Fruit fly (Drosophila melanogaster) whole organism, prepupa: ENCODE results near the gene CG10126.

ENCODE experiments used
- Blimp-1 ChIP-seq: fragments of 200-800 bp; sonication (Bioruptor generic); optimal IDR thresholded peaks from 3 replicates; lab custom pipeline; 2017; ENCODE audit warnings: missing biosample characterization, missing genetic modification characterization, mild to moderate bottlenecking, moderate library complexity, missing genetic modification reagents
- CG15336 ChIP-seq: fragments of 200-800 bp; sonication (Bioruptor generic); IDR thresholded peaks from 2 replicates; pipeline ENCODE4 v1.3.6; 2022; ENCODE audit warnings: missing biosample characterization, missing genetic modification characterization
- CG1621 ChIP-seq: fragments of 200-800 bp; sonication (Bioruptor generic); optimal IDR thresholded peaks from 3 replicates; lab custom pipeline; 2018; ENCODE audit warnings: missing biosample characterization, mild to moderate bottlenecking, missing genetic modification characterization
- CG8119 ChIP-seq: fragments of 200-800 bp; sonication (Bioruptor generic); IDR thresholded peaks from 3 replicates; pipeline ENCODE4 v1.3.6; 2022; ENCODE audit warnings: missing biosample characterization, missing genetic modification characterization
- Gug ChIP-seq: fragments of 200-800 bp; sonication (Bioruptor generic); IDR thresholded peaks from 2 replicates; pipeline ENCODE4 v1.3.6; 2022; ENCODE audit warnings: missing biosample characterization, missing genetic modification characterization
- Hr38 ChIP-seq: sonication (Bioruptor generic); optimal IDR thresholded peaks from 2 replicates; lab custom pipeline; 2016; ENCODE audit warnings: missing biosample characterization, missing genetic modification characterization
- Met ChIP-seq: fragments of 200-800 bp; sonication (Bioruptor generic); optimal IDR thresholded peaks from 3 replicates; lab custom pipeline; 2016; ENCODE audit warnings: missing biosample characterization, missing genetic modification characterization
- acj6 ChIP-seq: fragments of 200-800 bp; sonication (Bioruptor generic); optimal IDR thresholded peaks from 3 replicates; lab custom pipeline; 2016; ENCODE audit warnings: missing biosample characterization, missing genetic modification characterization
- dsx ChIP-seq: fragments of 200-800 bp; optimal IDR thresholded peaks from 3 replicates; lab custom pipeline; 2019; ENCODE audit warnings: missing biosample characterization, mild to moderate bottlenecking, missing genetic modification characterization, moderate library complexity; ENCODE audit not compliant: poor library complexity, severe bottlenecking
- fkh ChIP-seq: fragments of 200-800 bp; sonication (Bioruptor generic); optimal IDR thresholded peaks from 3 replicates; lab custom pipeline; 2017; ENCODE audit warnings: missing biosample characterization, mild to moderate bottlenecking, missing genetic modification characterization, moderate library complexity
- ss ChIP-seq, 2 experiments: fragments of 200-800 bp; sonication (Bioruptor generic); optimal IDR thresholded peaks; 2 replicates in 1 of 2; 3 replicates in 1 of 2; lab custom pipeline; 2017 to 2018; ENCODE audit warnings: mild to moderate bottlenecking in 2 of 2, missing biosample characterization in 2 of 2, missing genetic modification characterization in 2 of 2, moderate library complexity in 1 of 2
- svp ChIP-seq: fragments of 200-800 bp; sonication (Bioruptor generic); peaks from one replicate; lab custom pipeline; 2016; ENCODE audit warnings: missing biosample characterization, missing genetic modification characterization
- topi ChIP-seq: fragments of 200-800 bp; sonication (Bioruptor generic); optimal IDR thresholded peaks from 3 replicates; lab custom pipeline; 2016; ENCODE audit warnings: missing biosample characterization, missing genetic modification characterization

dm6 chr3R:12891656-12892055 lies 32.6 kb upstream of the CG10126 start, which contains the start of gene d-cup:
- TF ChIP-seq Gug (GFP tag; lab: Robert Waterston, UW), result no peak
- no peak for TF ChIP-seq ss (GFP tag; optimal IDR thresholded peaks at IDR 0.05; lab: Kevin White, UChicago)
- no peak for TF ChIP-seq Blimp-1 (GFP tag; lab: Kevin White, UChicago)
- no peak for TF ChIP-seq Met (GFP tag; lab: Kevin White, UChicago)
- no peak for TF ChIP-seq acj6 (GFP tag; lab: Kevin White, UChicago)
- no peak for TF ChIP-seq svp
- no peak for TF ChIP-seq CG1621 (tag; lab: Kevin White, UChicago)
- no peak for TF ChIP-seq fkh
- no peak for TF ChIP-seq Hr38
- TF ChIP-seq CG15336 (GFP tag; lab: Robert Waterston, UW), result no peak
- no peak for TF ChIP-seq CG8119 (GFP tag; lab: Robert Waterston, UW)
- no peak for TF ChIP-seq topi (GFP tag; lab: Kevin White, UChicago)
- no peak for TF ChIP-seq dsx (GFP tag; lab: Kevin White, UChicago)
